Worm (Caenorhabditis elegans): ENCODE measurements around the gene mboa-2.

ce11 chrV:11141179-11141578, 18.9 kb upstream of the mboa-2 start, which contains the start of gene folt-1:
- TF ChIP-seq sma-3 (GFP tag; optimal IDR thresholded peaks at IDR 0.05): no peak
- no peak for TF ChIP-seq fos-1 (tag; optimal IDR thresholded peaks at IDR 0.05)

Data from whole organism, L2 larva.